Worm (Caenorhabditis elegans): ENCODE measurements around the gene R10E9.3.

DNA sequence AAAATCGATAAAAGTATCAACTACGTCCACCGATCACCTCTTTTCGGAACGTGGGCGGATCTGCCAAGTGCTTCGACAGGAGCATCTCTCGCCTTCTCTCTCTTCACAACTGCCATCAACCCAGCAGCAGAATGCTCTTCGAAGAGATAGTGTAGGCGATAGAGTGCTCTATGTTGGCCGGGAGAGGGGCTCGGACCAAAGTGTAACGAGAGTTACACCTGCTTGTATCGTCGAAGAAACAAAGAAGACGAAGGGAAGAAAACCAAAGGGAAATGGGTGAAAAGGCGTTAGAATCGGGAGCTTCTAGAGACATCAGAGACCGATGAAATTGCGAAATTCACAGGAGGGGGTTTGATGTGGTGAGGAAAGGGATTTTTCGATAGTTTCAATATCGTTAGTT, 45.2 kb upstream of the R10E9.3 start:
- TF ChIP-seq flt-1 (GFP tag; IDR thresholded peaks at IDR 0.05) (no peak), T22C8.4 (GFP tag; IDR thresholded peaks at IDR 0.05) (no peak), tab-1 (GFP tag; IDR thresholded peaks at IDR 0.05) (no peak)

Data from whole organism, midembryonic.